Worm (Caenorhabditis elegans): ENCODE results near the gene set-9.
A peak's percentile ranks its signal among the peaks of the same experiment; 100 is the strongest.

set-9 gene

ce11 chrIV:4277694-4278093, 30.0 kb upstream of the set-9 start, which contains the start of gene nhr-78 (continued):
- no peak for TF ChIP-seq crh-2 (tag; optimal IDR thresholded peaks at IDR 0.05)
- TF ChIP-seq unc-55 (GFP tag; optimal IDR thresholded peaks at IDR 0.05): no peak
- TF ChIP-seq nhr-6 (tag; optimal IDR thresholded peaks at IDR 0.05): no peak
- peak; percentile 5 for TF ChIP-seq sma-9 (GFP tag; optimal IDR thresholded peaks at IDR 0.05)
- no peak for TF ChIP-seq sma-9 (tag; optimal IDR thresholded peaks at IDR 0.05)
- no peak for TF ChIP-seq ceh-82 (tag; optimal IDR thresholded peaks at IDR 0.05)
- peak; percentile 14 for TF ChIP-seq C34F6.9 (tag; optimal IDR thresholded peaks at IDR 0.05)
- TF ChIP-seq sma-3 (GFP tag; optimal IDR thresholded peaks at IDR 0.05): peak; percentile 15
- TF ChIP-seq ztf-11 (tag; optimal IDR thresholded peaks at IDR 0.05): no peak
- TF ChIP-seq mab-5 (tag; optimal IDR thresholded peaks at IDR 0.05): no peak
- peak; percentile 40 for TF ChIP-seq gmeb-1 (tag; optimal IDR thresholded peaks at IDR 0.05)
- no peak for TF ChIP-seq ztf-1 (GFP tag; conservative IDR thresholded peaks at IDR 0.05)
- TF ChIP-seq ama-1 (optimal IDR thresholded peaks at IDR 0.05): no peak
- peak; percentile 37 for TF ChIP-seq F13H6.1 (tag; optimal IDR thresholded peaks at IDR 0.05)
- no peak for TF ChIP-seq ceh-16 (tag; optimal IDR thresholded peaks at IDR 0.05)
- no peak for TF ChIP-seq zag-1 (tag; optimal IDR thresholded peaks at IDR 0.05)

DNA sequence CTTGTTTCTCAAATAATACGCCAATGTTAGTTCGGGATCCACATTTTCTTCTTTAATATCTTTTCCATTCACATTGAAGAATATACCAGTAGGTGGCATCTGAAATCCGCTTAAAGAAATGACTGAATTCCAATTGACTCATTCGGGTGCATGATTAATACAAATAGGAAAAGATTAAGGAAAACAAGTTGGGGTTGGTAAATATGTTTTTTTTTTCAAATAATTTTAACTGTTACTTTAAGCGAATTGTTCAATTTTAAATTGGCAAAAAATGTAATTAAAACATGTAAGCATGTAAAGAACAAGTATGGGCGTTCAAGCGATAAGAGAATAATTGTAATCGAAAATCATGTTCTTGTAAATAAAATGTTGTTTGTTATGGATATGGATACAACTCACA, 23.7 kb upstream of the set-9 start, which contains the start of gene F15E6.6:
Gene F15E6.6, minus strand, starts transcription at position 101 of the 400 bp plus-strand sequence.
- TF ChIP-seq ceh-82 (tag; optimal IDR thresholded peaks at IDR 0.05) (no peak), nhr-25 (tag; optimal IDR thresholded peaks at IDR 0.05) (no peak), lsy-2 (tag; optimal IDR thresholded peaks at IDR 0.05) (no peak), nhr-77 (tag; optimal IDR thresholded peaks at IDR 0.05) (no peak), mab-5 (tag; optimal IDR thresholded peaks at IDR 0.05) (no peak), aly-2 (tag; optimal IDR thresholded peaks at IDR 0.05) (no peak), ztf-1 (GFP tag; conservative IDR thresholded peaks at IDR 0.05) (no peak), egl-27 (tag; optimal IDR thresholded peaks at IDR 0.05) (no peak), C34F6.9 (tag; optimal IDR thresholded peaks at IDR 0.05) (no peak), gmeb-1 (tag; optimal IDR thresholded peaks at IDR 0.05) (no peak), nhr-10 (tag; optimal IDR thresholded peaks at IDR 0.05) (no peak)

ce11 chrIV:4284989-4285388, 22.7 kb upstream of the set-9 start:
- TF ChIP-seq gmeb-1 (tag; optimal IDR thresholded peaks at IDR 0.05) (peak; percentile 13), ceh-82 (tag; optimal IDR thresholded peaks at IDR 0.05) (no peak), nhr-21 (tag; optimal IDR thresholded peaks at IDR 0.05) (no peak), nhr-11 (tag; optimal IDR thresholded peaks at IDR 0.05) (no peak), mdl-1 (tag; optimal IDR thresholded peaks at IDR 0.05) (no peak), skn-1 (tag; optimal IDR thresholded peaks at IDR 0.05) (peak; percentile 8), F13H6.1 (tag; optimal IDR thresholded peaks at IDR 0.05) (no peak), ztf-1 (GFP tag; conservative IDR thresholded peaks at IDR 0.05) (no peak), fos-1 (tag; optimal IDR thresholded peaks at IDR 0.05) (peak; percentile 89)

- TF ChIP-seq fos-1 (tag; optimal IDR thresholded peaks at IDR 0.05) (no peak), mdl-1 (tag; optimal IDR thresholded peaks at IDR 0.05) (no peak), zag-1 (tag; optimal IDR thresholded peaks at IDR 0.05) (no peak), elt-1 (tag; optimal IDR thresholded peaks at IDR 0.05) (no peak)
Observed at ce11 chrIV:4288332-4288731, 19.4 kb upstream of the set-9 start, which contains the start of gene srv-4. Gene srv-4 (minus strand): TSS chrIV:4288432.

DNA sequence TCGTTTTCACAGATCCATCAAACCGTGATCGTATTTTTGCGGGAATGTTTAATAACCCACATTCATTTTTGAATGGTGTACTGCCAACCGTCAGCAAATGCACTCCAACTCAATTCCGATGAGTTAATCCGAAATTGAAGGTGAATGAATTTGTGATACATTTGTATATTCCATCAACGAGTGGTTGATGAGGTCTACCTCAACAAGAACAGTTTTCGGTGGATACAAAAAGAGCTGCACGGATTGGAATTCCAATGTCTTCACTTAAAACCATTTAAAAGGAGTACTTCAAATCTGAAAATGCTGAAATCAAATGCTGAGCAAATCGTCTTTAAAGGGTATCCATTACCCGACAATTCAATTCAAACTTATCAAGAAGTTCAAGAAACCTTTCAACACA, 18.4 kb upstream of the set-9 start, which contains the start of gene F15E6.5:
Gene F15E6.5, plus strand, starts transcription at position 301 of the 400 bp plus-strand sequence.
- no peak for TF ChIP-seq nhr-12 (tag; optimal IDR thresholded peaks at IDR 0.05)
- TF ChIP-seq sma-9 (GFP tag; optimal IDR thresholded peaks at IDR 0.05): no peak
- no peak for TF ChIP-seq sma-9 (tag; optimal IDR thresholded peaks at IDR 0.05)
- TF ChIP-seq mdl-1 (tag; optimal IDR thresholded peaks at IDR 0.05): no peak
- TF ChIP-seq gmeb-1 (tag; optimal IDR thresholded peaks at IDR 0.05): no peak
- no peak for TF ChIP-seq unc-62 (GFP tag; optimal IDR thresholded peaks at IDR 0.05)
- TF ChIP-seq lin-39 (tag; optimal IDR thresholded peaks at IDR 0.05): no peak
- no peak for TF ChIP-seq ztf-4 (tag; optimal IDR thresholded peaks at IDR 0.05)
- no peak for TF ChIP-seq ceh-16 (tag; optimal IDR thresholded peaks at IDR 0.05)
- TF ChIP-seq F13H6.1 (tag; optimal IDR thresholded peaks at IDR 0.05): no peak
- TF ChIP-seq elt-1 (tag; optimal IDR thresholded peaks at IDR 0.05): no peak
- no peak for TF ChIP-seq peb-1 (tag; optimal IDR thresholded peaks at IDR 0.05)
- TF ChIP-seq nhr-77 (tag; optimal IDR thresholded peaks at IDR 0.05): no peak
- TF ChIP-seq ceh-82 (tag; optimal IDR thresholded peaks at IDR 0.05): no peak
- TF ChIP-seq ZK546.5 (tag; optimal IDR thresholded peaks at IDR 0.05): no peak

Measured in whole organism, L2 larva.